Fruit fly (Drosophila melanogaster): ENCODE results near the gene CG33647.

Gene CG33647

DNA sequence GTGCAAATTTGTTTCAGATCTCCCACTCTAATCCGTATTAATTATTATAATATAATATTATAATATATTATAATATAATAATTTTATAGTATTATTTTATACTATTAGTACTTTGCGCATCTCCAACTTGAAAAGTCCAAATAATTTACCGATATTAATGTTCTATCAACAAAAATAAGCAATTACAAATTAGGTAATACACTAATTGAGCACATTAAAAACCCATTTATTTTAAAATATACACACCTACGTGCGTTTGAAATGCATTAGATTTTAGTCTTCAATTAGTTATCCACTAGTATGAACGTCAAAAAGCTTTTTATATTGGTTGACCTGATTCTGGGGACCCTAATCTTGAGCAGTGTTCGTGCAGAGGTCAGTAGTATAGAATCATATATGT, at the start of gene CG33647:
Gene CG33647 (plus strand): TSS at position 301 of the 400 bp plus-strand sequence.
- TF ChIP-seq N (GFP tag; optimal IDR thresholded peaks at IDR 0.05), result no peak
- no peak for TF ChIP-seq usp (GFP tag; optimal IDR thresholded peaks at IDR 0.05)
- no peak for TF ChIP-seq Hnf4 (GFP tag; optimal IDR thresholded peaks at IDR 0.05)
- TF ChIP-seq dmrt93B (GFP tag; optimal IDR thresholded peaks at IDR 0.05), result no peak

DNA sequence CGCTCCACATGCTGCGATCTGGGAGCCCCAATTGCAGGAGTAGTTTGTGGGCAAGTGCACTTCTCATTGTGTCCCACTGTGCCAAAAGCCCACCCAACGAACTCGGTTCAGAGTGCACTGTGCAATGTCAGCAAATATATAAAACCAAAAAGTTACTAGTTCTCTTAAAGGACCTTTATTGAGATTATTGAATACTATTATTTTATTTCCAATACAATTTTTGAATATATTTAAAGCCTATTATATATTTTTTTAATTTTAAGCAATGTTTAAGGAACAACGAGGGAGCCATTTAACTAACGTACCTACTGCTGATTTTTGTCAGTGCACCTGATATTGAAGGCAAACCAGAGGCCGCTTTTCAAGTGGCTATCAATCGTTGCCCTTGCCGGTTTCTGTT, 48.7 kb upstream of the CG33647 start:
- TF ChIP-seq brk (GFP tag; optimal IDR thresholded peaks at IDR 0.05), result no peak
- no peak for TF ChIP-seq CrebA (GFP tag; optimal IDR thresholded peaks at IDR 0.05; ENCODE audit: borderline replicate concordance)
- TF ChIP-seq dl (GFP tag; optimal IDR thresholded peaks at IDR 0.05; ENCODE audit: insufficient read depth in 1 of 2, partially characterized antibody in 2 of 2), result no peak
- no peak for TF ChIP-seq Vsx2 (GFP tag; optimal IDR thresholded peaks at IDR 0.05; ENCODE audit: partially characterized antibody)
- no peak for TF ChIP-seq HLH106 (tag; optimal IDR thresholded peaks at IDR 0.05)
- no peak for TF ChIP-seq tai (GFP tag; optimal IDR thresholded peaks at IDR 0.05)
- no peak for TF ChIP-seq Mio (GFP tag; optimal IDR thresholded peaks at IDR 0.05)
- TF ChIP-seq usp (GFP tag; optimal IDR thresholded peaks at IDR 0.05), result no peak
- no peak for TF ChIP-seq N (GFP tag; optimal IDR thresholded peaks at IDR 0.05)
- no peak for TF ChIP-seq CG9705 (GFP tag; optimal IDR thresholded peaks at IDR 0.05)
- no peak for TF ChIP-seq lola (GFP tag; optimal IDR thresholded peaks at IDR 0.05)
- TF ChIP-seq h (GFP tag; optimal IDR thresholded peaks at IDR 0.05), result no peak
- no peak for TF ChIP-seq CG32264 (GFP tag; optimal IDR thresholded peaks at IDR 0.05)
- no peak for TF ChIP-seq Abd-B (GFP tag; optimal IDR thresholded peaks at IDR 0.05)
- TF ChIP-seq br (GFP tag; optimal IDR thresholded peaks at IDR 0.05), result no peak
- no peak for TF ChIP-seq Hr78 (GFP tag; optimal IDR thresholded peaks at IDR 0.05)
- no peak for TF ChIP-seq Hnf4 (GFP tag; optimal IDR thresholded peaks at IDR 0.05)
- TF ChIP-seq Hr83 (GFP tag; optimal IDR thresholded peaks at IDR 0.05; ENCODE audit: poor library complexity, severe bottlenecking), result no peak
- TF ChIP-seq GATAd (GFP tag; optimal IDR thresholded peaks at IDR 0.05), result no peak
- TF ChIP-seq jim (GFP tag; optimal IDR thresholded peaks at IDR 0.05), result no peak

DNA sequence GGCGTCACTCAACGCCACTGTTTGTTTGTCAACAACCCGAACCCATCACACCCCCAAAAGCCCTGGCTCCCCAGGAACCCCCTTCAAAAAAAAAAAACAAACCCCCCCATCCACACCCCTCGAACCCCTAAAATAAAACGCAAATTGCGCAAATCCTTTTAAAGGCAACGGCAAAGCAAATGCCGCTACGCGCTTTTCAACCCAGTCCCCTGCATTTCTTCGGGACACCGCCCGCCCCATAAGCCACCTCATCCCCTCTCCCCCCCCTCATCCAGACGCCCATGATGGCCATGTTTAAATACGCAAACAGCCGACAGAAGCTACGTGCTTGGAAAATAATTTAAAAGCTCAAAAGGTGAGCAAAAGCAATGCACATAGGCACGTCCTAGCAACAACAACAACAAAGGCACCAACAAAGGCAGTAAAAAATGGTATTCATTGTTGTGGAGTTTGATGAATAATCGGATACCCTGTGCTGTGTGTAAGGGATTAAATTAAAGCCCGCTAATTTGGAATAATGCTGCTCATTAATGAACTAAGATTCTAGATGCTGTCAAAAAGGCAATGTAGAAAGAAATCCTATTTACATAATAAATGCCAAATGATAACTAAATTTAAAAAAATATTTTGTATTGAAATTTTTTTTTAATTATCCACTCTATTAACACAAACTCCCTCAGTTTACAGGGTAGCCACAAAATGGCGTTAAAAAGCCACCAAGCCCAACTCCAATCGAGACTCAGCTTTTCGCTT, 47.6 kb upstream of the CG33647 start:
- TF ChIP-seq sv (GFP tag; optimal IDR thresholded peaks at IDR 0.05) (no peak), Hr78 (GFP tag; optimal IDR thresholded peaks at IDR 0.05) (no peak), pan (optimal IDR thresholded peaks at IDR 0.05) (no peak), tai (GFP tag; optimal IDR thresholded peaks at IDR 0.05) (no peak), dl (GFP tag; optimal IDR thresholded peaks at IDR 0.05; ENCODE audit: insufficient read depth in 1 of 2, partially characterized antibody in 2 of 2) (no peak), br (GFP tag; optimal IDR thresholded peaks at IDR 0.05) (no peak), h (GFP tag; optimal IDR thresholded peaks at IDR 0.05) (no peak), Abd-B (GFP tag; optimal IDR thresholded peaks at IDR 0.05) (no peak), Sp1 (GFP tag; optimal IDR thresholded peaks at IDR 0.05) (no peak), Mio (GFP tag; optimal IDR thresholded peaks at IDR 0.05) (no peak), Rel (GFP tag; optimal IDR thresholded peaks at IDR 0.05) (no peak), Rel (tag; optimal IDR thresholded peaks at IDR 0.05) (no peak), dmrt93B (GFP tag; optimal IDR thresholded peaks at IDR 0.05) (no peak), Hr83 (GFP tag; optimal IDR thresholded peaks at IDR 0.05; ENCODE audit: poor library complexity, severe bottlenecking) (no peak), Dif (GFP tag; optimal IDR thresholded peaks at IDR 0.05; ENCODE audit: partially characterized antibody) (no peak), foxo (GFP tag; optimal IDR thresholded peaks at IDR 0.05) (no peak), OdsH (GFP tag; optimal IDR thresholded peaks at IDR 0.05) (no peak), N (GFP tag; optimal IDR thresholded peaks at IDR 0.05) (no peak), usp (GFP tag; optimal IDR thresholded peaks at IDR 0.05) (no peak)

DNA sequence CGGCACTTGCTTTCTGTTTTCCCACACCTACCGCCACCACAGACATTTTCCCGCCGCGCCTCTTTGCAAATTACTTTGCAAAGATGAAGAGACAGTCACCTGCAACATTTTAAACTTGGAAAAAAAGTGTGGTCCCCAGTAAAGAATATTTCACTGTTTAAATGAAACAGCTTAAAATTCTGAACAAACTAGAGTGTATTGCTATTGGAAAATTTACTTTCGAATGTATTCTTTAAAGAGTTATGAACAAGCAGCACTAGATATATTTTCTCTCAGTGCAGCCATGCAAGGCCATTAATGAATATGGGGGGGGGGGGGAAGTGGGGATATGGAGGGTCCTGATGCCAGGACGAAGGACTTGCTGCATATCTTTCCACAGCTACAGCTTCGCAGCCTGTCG, 46.0 kb upstream of the CG33647 start:
- TF ChIP-seq HLH106 (tag; optimal IDR thresholded peaks at IDR 0.05) (no peak), pan (optimal IDR thresholded peaks at IDR 0.05) (no peak), dl (GFP tag; optimal IDR thresholded peaks at IDR 0.05; ENCODE audit: insufficient read depth in 1 of 2, partially characterized antibody in 2 of 2) (no peak), dmrt93B (GFP tag; optimal IDR thresholded peaks at IDR 0.05) (no peak), Abd-B (GFP tag; optimal IDR thresholded peaks at IDR 0.05) (no peak), Myc (optimal IDR thresholded peaks at IDR 0.05) (no peak), Dfd (GFP tag; optimal IDR thresholded peaks at IDR 0.05) (no peak), jim (GFP tag; optimal IDR thresholded peaks at IDR 0.05) (no peak)

DNA sequence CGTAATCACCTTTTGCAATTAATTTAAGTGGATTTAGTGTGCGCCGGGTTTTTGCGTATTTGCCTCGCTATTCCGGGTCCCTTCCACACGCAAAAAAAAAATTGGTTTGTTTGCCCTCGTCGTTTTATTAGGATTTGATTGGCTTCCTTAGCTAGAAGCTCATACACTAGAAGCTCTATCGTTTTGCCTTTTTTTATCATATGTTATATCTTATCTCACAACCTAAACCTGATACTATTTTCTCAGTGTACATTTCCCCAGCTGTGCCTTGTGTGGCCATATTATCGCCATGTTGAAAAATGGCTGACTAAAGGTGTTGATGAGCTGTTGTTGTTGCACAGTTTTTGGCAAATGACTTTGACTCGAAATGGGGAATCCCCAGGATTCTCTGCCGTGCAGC, 45.4 kb upstream of the CG33647 start:
- TF ChIP-seq CG32264 (GFP tag; optimal IDR thresholded peaks at IDR 0.05), result no peak
- no peak for TF ChIP-seq Vsx2 (GFP tag; optimal IDR thresholded peaks at IDR 0.05; ENCODE audit: partially characterized antibody)
- TF ChIP-seq h (GFP tag; optimal IDR thresholded peaks at IDR 0.05), result peak; percentile 18
- TF ChIP-seq foxo (GFP tag; optimal IDR thresholded peaks at IDR 0.05), result peak in 1 of 2 experiments; percentile 46
- TF ChIP-seq ey (GFP tag; optimal IDR thresholded peaks at IDR 0.05), result peak; percentile 41
- peak; percentile 33 for TF ChIP-seq fru (GFP tag; optimal IDR thresholded peaks at IDR 0.05)
- TF ChIP-seq Mio (GFP tag; optimal IDR thresholded peaks at IDR 0.05), result no peak
- TF ChIP-seq rgr (GFP tag; optimal IDR thresholded peaks at IDR 0.05), result peak; percentile 31
- TF ChIP-seq br (GFP tag; optimal IDR thresholded peaks at IDR 0.05), result peak; percentile 12

Measured in whole organism, wandering third instar larva.